Worm (Caenorhabditis elegans) whole organism, dauer: ENCODE results near the gene srg-5.

Experiments used
- unc-62 ChIP-seq: sonication (generic microtip); optimal IDR thresholded peaks from 2 replicates; lab custom pipeline; 2017; ENCODE audit warnings: missing biosample characterization, missing genetic modification reagents, missing genetic modification characterization

srg-5 gene

DNA sequence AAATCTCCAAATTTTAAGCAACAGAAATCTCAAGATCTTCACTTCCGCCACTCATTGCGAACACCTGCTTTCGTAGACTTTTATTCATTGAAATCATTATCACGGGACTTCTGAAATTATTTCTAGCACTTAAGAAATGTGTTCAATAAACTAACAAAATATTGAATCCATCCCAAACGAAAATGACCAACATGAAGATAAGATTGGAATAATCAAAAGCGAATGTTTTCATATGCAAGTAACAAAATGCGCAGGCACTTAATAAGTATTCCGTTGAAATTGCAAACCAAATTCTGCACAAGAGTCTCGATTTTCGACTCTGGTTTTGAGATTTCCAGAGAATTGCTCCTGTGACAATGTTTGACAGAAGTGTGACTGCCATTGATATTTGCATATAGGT lies at the start of gene srg-5:
srg-5 (minus strand) TSS at position 101 of the 400 bp plus-strand sequence.
- TF ChIP-seq unc-62: no peak

DNA sequence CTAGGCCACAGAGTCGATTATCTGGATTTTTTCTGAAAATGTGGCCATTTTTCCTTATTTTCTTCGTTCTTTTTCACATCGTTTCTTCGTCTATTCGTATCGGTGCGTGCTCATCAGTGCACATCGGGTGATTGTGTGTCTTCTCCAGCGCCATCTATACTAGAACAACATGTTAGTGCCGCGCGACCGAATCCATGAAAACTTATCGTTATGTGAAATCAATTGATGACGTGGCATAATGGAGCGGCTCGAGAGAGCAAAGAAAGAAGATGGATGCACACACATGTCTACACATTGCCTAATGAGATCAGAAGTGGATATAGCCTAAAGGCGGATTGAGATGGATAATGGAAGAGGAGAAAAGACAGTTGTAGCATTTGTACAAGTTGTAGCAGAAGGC lies 47.9 kb upstream of the srg-5 start:
- TF ChIP-seq unc-62: no peak

DNA sequence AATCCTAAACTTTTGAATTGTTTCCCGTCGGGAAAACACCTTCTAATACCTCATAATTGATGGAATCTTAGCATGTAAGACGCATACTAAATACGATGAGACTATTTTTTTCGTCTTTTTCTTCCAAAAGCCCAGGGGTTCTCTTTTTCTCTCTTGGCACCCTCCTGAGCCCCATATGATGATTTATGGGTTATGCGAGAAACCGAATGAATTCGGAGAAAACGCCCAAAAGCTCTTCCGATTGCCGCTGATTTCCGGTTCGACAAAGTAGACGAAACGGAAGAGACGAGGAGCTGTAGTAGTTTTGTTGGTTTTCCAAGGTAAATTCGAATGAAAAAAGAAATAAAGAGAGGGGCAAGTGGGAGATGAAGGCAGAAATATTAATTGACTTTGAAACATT lies 47.1 kb upstream of the srg-5 start:
- TF ChIP-seq unc-62: no peak

DNA sequence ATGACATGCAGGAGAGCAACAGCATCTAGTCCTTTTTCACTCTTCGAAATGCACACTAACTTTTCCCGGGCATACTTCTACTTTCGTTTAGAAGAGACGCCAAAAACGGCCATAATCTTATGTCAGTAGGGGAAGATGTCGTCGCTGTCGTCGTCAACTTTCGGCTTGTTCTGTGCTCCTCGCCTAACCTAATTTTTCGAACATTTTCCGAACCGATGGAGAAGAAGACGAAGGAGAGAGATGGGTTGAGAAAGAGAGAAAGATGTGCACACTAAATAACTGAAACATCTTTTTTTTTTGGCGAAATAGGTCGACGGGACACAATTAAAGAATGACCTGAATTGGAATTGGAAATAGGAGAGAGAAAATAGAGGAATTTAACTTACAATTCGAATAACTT lies 46.0 kb upstream of the srg-5 start:
- TF ChIP-seq unc-62: no peak

DNA sequence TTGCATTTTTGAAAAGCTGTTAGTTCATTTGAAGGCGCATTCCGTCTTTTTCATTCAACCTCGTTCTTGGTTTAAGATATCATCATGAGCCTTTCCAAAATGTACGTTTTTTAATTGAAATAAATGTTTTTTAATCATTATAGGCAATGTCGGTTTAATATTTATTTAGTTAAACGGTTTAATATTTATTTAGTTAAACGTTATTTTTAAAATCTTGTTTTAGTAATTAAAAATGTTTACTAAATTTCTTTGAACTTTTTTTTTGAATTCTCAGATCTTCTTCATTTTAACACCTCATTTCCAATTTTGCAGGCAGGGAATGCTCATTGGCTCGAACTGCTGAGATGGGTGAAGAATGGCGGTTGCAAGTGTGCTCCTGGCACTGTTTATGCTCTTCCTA lies 44.7 kb upstream of the srg-5 start, which contains the start of gene gar-2:
gar-2 (plus strand) TSS at position 301 of the 400 bp plus-strand sequence.
- no peak for TF ChIP-seq unc-62

DNA sequence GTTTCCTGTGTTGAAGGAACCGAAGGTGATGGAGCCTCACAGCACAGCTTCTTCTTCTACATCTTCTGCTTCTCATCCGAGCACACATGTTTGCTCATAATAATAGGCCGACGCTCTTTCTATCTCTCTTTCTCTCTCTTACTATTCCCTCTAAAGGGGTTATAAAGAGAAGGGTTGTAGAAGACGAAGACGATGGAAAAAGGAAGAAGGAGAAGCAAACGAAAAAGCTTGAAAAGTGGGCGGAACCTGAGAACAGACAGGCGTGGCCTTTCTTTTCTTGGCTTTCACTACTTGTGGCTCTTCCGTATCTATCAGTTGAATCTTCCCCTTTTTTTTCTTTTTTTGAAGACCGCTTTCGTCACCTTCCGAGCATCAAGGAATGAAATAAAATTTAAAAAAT lies 43.5 kb upstream of the srg-5 start:
- no peak for TF ChIP-seq unc-62

DNA sequence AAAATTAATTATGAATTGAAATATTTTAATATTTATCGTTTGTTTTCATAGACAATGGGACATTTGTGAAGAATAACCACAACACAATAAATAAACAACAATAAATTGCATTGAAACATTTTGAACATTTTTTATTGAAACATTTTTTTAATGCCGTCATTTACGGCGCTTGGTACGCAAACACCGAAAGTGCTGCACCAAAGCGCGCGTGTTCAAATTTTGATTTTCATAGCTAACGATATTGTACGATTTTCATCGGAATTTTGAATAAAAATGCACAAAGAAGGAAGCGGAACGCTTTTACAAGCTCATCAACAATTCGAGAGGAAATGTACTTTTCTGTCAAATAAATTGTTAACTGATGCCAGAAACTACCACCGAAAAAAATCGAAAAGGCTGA lies 39.4 kb upstream of the srg-5 start:
- TF ChIP-seq unc-62: no peak

DNA sequence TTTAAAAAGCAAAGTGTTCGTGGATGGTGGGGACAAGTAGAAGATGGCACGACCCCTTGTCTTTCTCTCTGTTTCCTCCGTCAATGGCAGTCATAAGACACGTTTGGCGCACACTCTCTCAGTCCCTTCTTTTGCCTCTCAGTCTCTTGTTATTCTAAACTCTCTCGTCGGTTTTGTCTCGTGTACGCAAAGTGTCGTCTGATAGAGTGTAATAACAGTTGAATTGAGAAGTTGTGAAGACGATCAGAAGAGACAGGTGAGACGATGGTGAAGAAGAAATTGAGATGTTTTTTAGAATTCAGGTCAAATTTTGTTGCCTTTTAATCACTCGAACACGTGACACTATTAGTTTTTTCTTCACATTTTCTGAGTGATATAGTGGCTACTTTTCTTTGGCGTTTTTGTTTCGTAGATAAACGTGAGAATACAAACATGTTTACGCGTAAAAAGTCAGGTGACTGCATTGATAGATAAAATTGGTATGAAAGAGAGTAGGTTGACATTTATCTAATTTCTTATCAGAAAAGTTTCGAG lies 38.8 kb upstream of the srg-5 start, which contains the start of gene F47D12.9:
F47D12.9 (minus strand) TSS at position 267 of the 534 bp plus-strand sequence.
- TF ChIP-seq unc-62: no peak

DNA sequence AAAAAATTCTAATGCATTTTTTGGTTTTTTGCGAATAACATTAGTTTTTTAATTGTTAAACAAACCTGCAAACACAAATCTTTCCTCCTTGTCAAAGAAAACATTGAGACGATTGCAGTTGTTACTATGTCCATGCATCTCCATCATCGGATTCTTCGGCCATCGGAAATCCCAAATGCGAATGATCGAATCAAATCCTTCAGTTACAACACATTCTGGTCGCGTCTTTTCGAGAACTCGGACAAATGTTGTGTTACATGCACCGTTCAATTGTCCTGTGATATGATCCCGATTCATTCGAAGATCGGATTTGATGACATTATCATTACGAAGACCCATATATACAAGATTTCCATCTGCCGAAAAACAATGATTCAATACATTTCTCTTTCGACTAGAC lies 36.0 kb upstream of the srg-5 start:
- TF ChIP-seq unc-62: no peak

DNA sequence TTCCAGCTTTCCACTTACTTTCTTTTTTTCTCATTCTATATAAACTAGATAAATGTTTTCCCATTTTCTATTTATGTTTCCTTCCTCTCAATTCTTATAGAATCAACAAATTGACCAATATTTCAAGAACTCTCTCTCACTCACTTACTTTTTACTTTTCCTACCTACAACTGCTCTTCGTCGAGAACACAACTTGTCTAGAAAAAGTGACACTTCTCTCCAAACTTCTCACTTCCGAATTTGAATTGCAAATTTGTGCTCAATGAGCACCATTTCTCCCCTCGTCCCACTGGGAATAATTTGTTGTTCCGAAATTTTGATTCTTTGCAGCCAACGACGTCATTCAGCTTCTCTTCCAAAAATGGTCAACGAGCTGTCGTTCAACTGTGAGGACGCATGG lies 33.8 kb upstream of the srg-5 start, which contains the start of gene F47D12.3:
F47D12.3 (plus strand) TSS at position 331 of the 400 bp plus-strand sequence.
- no peak for TF ChIP-seq unc-62

DNA sequence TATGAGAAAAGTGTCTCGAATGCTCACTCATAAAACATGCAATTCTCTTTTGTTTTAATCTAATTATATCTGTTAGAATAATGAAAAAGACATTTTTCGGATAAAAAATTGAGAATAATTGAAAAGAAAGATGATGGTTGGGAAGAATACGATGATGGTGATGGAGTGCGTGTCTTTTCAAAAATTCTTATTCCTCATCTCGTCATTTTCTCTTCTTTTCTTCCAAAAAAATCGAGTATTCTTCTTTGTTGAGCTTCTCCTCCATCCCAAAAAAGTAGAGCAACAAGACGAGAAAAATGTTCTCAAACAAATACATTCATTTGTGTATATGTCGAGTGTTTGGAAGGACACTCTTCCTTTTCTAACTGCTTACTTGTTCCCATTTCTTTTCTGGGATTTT lies 33.3 kb upstream of the srg-5 start:
- TF ChIP-seq unc-62: no peak

DNA sequence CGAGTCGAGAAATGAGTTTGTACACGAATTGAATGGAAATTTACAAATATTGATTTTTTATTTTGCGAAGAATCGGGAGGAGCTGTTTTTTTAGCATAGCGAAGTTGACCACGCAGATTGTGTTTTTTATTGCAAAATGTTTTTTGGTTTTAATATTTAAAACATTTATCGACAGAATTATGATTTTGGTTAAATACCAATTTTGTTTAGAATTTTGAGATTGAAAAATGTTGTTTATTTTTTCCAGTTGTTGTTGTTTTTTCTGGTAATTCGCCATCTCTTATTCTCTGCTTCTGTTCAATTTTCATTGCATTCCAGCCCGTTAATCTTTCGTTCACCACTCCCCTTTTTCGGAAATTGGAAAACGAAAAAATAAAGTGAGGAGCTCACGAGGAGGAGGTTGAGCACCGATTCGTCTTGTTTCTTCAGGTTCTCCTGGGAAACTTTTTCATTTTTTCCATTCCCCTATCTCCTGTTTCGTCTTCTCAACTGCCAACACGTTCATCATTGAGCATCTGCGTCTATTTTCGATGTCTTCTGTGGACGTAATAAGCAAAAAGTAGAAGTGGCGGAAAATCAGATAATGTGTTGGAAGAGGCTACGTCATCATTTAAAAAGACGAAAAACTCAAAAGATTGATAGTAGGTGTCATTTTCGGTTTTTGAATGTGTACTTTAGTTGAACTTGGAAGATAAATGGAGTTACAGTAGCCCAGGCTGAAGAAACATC lies 31.8 kb upstream of the srg-5 start, which contains the start of gene F47D12.7:
F47D12.7 (minus strand) TSS at position 51 of the 729 bp plus-strand sequence.
- no peak for TF ChIP-seq unc-62

DNA sequence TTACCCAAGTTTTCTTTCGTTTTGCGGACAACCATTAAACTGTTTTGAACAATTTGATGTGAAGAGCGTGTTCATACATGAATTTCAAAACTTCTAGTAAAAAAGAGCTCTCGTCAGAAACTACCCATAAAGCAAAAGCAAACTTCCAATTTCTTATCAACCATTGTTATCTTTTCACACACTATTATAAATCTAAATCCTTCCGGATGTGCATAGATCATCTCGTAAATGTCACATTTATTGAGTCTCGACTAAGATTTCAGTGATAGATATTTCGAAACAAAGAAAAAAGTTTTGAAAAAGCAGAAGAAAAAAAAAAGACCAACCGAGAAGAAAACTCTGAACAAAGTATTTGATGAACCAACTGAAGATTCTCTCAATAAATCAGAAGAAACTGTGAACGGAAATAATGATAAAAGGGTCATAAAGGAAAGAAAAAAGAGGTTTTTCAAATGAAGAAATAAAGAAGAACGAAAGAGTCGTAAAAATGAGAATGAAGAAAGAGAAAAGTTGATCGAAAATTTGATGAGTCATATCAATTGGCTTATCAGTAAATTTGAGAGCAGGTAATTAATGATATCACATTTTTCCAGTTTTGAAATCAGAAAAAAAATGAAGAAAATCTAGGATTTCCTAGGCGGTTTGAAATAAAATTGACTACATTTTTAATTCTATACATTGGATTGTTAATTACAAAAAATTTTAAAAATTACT lies 26.3 kb upstream of the srg-5 start:
- TF ChIP-seq unc-62: no peak

DNA sequence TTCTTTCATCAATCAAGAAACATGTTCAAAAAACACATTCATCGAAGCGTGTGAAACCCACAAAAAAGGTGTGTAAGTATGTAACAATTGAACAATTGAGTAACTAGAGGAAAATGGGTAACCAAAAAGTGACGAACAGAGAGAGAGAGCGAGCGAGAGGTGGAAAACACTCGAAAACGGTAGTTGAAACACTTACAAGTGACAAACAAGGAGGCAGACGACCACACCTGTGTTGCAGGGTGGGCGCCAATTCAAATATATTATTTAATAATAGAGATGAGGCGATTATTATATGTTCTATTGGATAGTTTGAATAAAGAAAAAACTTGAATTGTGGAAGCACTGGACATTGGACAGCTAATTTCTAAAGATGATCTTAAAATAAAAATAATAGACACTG lies 25.0 kb upstream of the srg-5 start:
- TF ChIP-seq unc-62: no peak

DNA sequence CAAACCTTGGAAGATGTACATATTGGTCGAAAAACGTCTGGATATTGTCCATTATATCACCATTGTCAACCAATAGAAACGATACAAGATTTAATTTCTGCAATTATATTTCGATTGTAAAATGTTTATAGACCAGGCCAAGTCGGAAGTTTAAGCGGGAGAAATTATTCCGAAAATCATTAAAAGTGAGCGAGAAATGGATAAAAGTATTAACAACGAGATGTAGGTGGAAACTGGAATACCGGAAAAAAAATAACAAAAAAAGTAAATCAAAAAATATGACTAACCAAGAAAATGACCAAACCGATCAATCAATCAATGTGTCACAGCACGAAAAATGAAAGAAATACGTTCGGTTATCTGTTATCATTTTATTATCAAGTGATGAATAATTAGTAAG lies 22.8 kb upstream of the srg-5 start, which contains the start of gene F47D12.6:
F47D12.6 (minus strand) TSS at position 101 of the 400 bp plus-strand sequence.
- no peak for TF ChIP-seq unc-62

DNA sequence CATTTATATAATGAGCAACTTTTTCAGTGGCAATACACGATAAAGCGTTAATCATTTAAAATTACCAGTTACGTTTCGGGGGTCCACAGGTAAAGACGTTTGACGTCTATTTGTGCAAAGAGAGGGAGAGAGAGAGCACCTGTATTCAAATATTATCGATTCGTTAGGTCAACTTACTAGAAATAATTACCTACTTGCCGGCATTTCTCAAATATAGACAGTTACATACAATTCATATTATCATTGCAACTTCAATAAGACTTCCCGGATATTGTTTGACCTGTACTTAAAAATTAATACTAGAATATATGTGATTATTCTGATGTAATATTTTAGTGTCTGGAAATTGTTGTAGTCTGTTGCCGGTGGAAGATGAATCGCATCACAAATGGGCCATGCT lies 21.5 kb upstream of the srg-5 start, which contains the start of gene gadr-3:
gadr-3 (minus strand) TSS at position 101 of the 400 bp plus-strand sequence.
- TF ChIP-seq unc-62: no peak

DNA sequence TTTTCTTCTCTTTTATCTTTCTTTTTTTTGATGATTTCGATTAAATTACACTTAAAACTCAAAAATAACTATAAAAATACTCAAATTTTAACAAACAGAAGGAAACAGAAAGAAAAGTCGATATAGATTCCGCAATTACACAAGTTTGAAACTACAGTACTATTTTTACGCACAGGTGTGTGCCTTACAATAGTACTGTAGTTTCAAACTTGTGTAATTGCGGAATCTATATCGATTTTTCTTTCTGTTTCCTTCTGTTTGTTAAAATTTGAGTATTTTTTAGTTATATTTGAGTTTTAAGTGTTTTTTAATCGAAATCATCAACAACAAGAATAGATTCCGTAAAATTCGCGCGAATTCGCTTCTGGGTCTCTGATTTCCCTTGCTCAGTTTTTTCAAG lies 18.7 kb upstream of the srg-5 start:
- TF ChIP-seq unc-62: no peak
